Fruit fly (Drosophila melanogaster) whole organism, embryonic: ENCODE data around the gene wcy.

Experiments used
- ATbp ChIP-seq: fragments of 200-800 bp; sonication (Bioruptor generic); optimal IDR thresholded peaks from 2 replicates; lab custom pipeline; 2017; ENCODE audit warnings: missing biosample characterization, mild to moderate bottlenecking, missing genetic modification characterization, missing genetic modification reagents
- B-H2 ChIP-seq: fragments of 200-800 bp; sonication (Bioruptor generic); optimal IDR thresholded peaks from 2 replicates; lab custom pipeline; 2018; ENCODE audit warnings: missing biosample characterization, mild to moderate bottlenecking, missing genetic modification characterization
- C15 ChIP-seq: fragments of 200-800 bp; sonication (Bioruptor generic); IDR thresholded peaks from 3 replicates; pipeline ENCODE4 v1.3.6; 2022; ENCODE audit warnings: missing biosample characterization, missing genetic modification characterization
- CG11398 ChIP-seq: fragments of 200-800 bp; sonication (Bioruptor generic); optimal IDR thresholded peaks from 2 replicates; lab custom pipeline; 2016; ENCODE audit warnings: missing biosample characterization, missing genetic modification characterization
- CG11696 ChIP-seq: fragments of 200-800 bp; sonication (Bioruptor generic); IDR thresholded peaks from 2 replicates; pipeline ENCODE4 v1.3.6; 2022; ENCODE audit warnings: missing biosample characterization, missing genetic modification characterization
- CG15011 ChIP-seq: fragments of 200-800 bp; sonication (Bioruptor generic); optimal IDR thresholded peaks from 3 replicates; lab custom pipeline; 2018; ENCODE audit warnings: missing biosample characterization, mild to moderate bottlenecking, missing genetic modification characterization
- CG31224 ChIP-seq: fragments of 200-800 bp; sonication (Bioruptor generic); IDR thresholded peaks from 2 replicates; pipeline ENCODE4 v1.3.6; 2022; ENCODE audit warnings: missing biosample characterization, missing genetic modification characterization
- CG32767 ChIP-seq: fragments of 200-800 bp; sonication (Bioruptor generic); IDR thresholded peaks from 2 replicates; pipeline ENCODE4 v1.3.6; 2022; ENCODE audit warnings: missing biosample characterization, missing genetic modification characterization
- CG3838 ChIP-seq: fragments of 200-800 bp; sonication (Bioruptor generic); optimal IDR thresholded peaks from 3 replicates; lab custom pipeline; 2016; ENCODE audit warnings: missing biosample characterization, missing genetic modification characterization
- CG8924 ChIP-seq: fragments of 200-800 bp; optimal IDR thresholded peaks from 3 replicates; lab custom pipeline; 2019; ENCODE audit warnings: missing biosample characterization, mild to moderate bottlenecking, missing genetic modification characterization, moderate library complexity
- CG9727 ChIP-seq: fragments of 200-800 bp; sonication (Bioruptor generic); optimal IDR thresholded peaks from 3 replicates; lab custom pipeline; 2017; ENCODE audit warnings: missing biosample characterization, mild to moderate bottlenecking, missing genetic modification characterization
- CoRest ChIP-seq: fragments of 200-800 bp; sonication (Bioruptor generic); optimal IDR thresholded peaks from 3 replicates; lab custom pipeline; 2018; ENCODE audit warnings: missing biosample characterization, mild to moderate bottlenecking, missing genetic modification characterization, moderate library complexity
- Dfd ChIP-seq, 2 experiments: fragments of >200 bp; optimal IDR thresholded peaks; 2 replicates each; lab custom pipeline; 2017; ENCODE audit warnings: missing biosample characterization in 2 of 2, missing genetic modification characterization in 2 of 2
- Dip2 ChIP-seq: fragments of 200-800 bp; sonication (Bioruptor generic); IDR thresholded peaks from 2 replicates; pipeline ENCODE4 v1.3.6; 2022; ENCODE audit warnings: missing biosample characterization, missing genetic modification characterization
- Dref ChIP-seq: fragments of 200-800 bp; sonication (Bioruptor generic); IDR thresholded peaks from 2 replicates; pipeline ENCODE4 v1.3.6; 2022; ENCODE audit warnings: missing biosample characterization, missing genetic modification characterization
- E2f2 ChIP-seq: fragments of 200-800 bp; sonication (Bioruptor generic); IDR thresholded peaks from 2 replicates; pipeline ENCODE4 v1.3.6; 2022; ENCODE audit warnings: missing biosample characterization, missing genetic modification characterization
- Elba2 ChIP-seq: fragments of 200-800 bp; sonication (Bioruptor generic); optimal IDR thresholded peaks from 3 replicates; lab custom pipeline; 2016; ENCODE audit warnings: missing biosample characterization, missing genetic modification characterization
- Ets65A ChIP-seq: fragments of 200-800 bp; sonication (Bioruptor generic); peaks from one replicate; lab custom pipeline; 2016; ENCODE audit warnings: missing biosample characterization, missing genetic modification characterization
- GATAe ChIP-seq: fragments of 200-800 bp; sonication (Bioruptor generic); conservative IDR thresholded peaks from 2 replicates; pipeline ENCODE4 v1.3.6; 2022; ENCODE audit warnings: missing biosample characterization, missing genetic modification characterization
- H2.0 ChIP-seq: fragments of 200-800 bp; sonication (Bioruptor generic); IDR thresholded peaks from 2 replicates; pipeline ENCODE4 v1.3.6; 2022; ENCODE audit warnings: missing biosample characterization, missing genetic modification characterization
- HLH4C ChIP-seq: fragments of 200-800 bp; sonication (Bioruptor generic); IDR thresholded peaks from 3 replicates; pipeline ENCODE4 v1.3.6; 2022; ENCODE audit warnings: missing biosample characterization, missing genetic modification characterization; ENCODE audit not compliant: partially characterized antibody
- Hmx ChIP-seq: fragments of 200-800 bp; sonication (Bioruptor generic); optimal IDR thresholded peaks from 2 replicates; lab custom pipeline; 2016; ENCODE audit warnings: missing biosample characterization, missing genetic modification characterization
- Hr51 ChIP-seq, 2 experiments: fragments of 200-800 bp; sonication (Bioruptor generic); optimal IDR thresholded peaks; 2 replicates in 1 of 2; 3 replicates in 1 of 2; lab custom pipeline; 2016 to 2018; ENCODE audit warnings: missing biosample characterization in 2 of 2, missing genetic modification characterization in 2 of 2, mild to moderate bottlenecking in 1 of 2, moderate library complexity in 1 of 2
- Max ChIP-seq: fragments of 200-800 bp; sonication (Bioruptor generic); optimal IDR thresholded peaks from 2 replicates; lab custom pipeline; 2016; ENCODE audit warnings: missing biosample characterization, mild to moderate bottlenecking, missing genetic modification characterization
- NC2β ChIP-seq: fragments of 200-800 bp; sonication (Bioruptor generic); optimal IDR thresholded peaks from 2 replicates; lab custom pipeline; 2016; ENCODE audit warnings: missing biosample characterization, missing genetic modification characterization
- Opbp ChIP-seq: fragments of 200-800 bp; sonication (Bioruptor generic); IDR thresholded peaks from 3 replicates; pipeline ENCODE4 v1.3.6; 2022; ENCODE audit warnings: missing biosample characterization, missing genetic modification characterization; ENCODE audit not compliant: partially characterized antibody
- Sox100B ChIP-seq: fragments of 200-800 bp; sonication (Bioruptor generic); optimal IDR thresholded peaks from 3 replicates; lab custom pipeline; 2018; ENCODE audit warnings: missing biosample characterization, mild to moderate bottlenecking, missing genetic modification characterization
- Spps ChIP-seq: fragments of 200-800 bp; sonication (Bioruptor generic); optimal IDR thresholded peaks from 2 replicates; lab custom pipeline; 2018; ENCODE audit warnings: missing biosample characterization, mild to moderate bottlenecking, missing genetic modification characterization
- Taf1 ChIP-seq: fragments of 200-800 bp; sonication (Bioruptor generic); IDR thresholded peaks from 2 replicates; pipeline ENCODE4 v1.3.6; 2022; ENCODE audit warnings: missing biosample characterization, missing genetic modification characterization
- Tbp ChIP-seq: fragments of >200 bp; optimal IDR thresholded peaks from 2 replicates; lab custom pipeline; 2018; ENCODE audit warnings: missing biosample characterization, missing genetic modification characterization
- ab ChIP-seq: fragments of 200-800 bp; sonication (Bioruptor generic); optimal IDR thresholded peaks from 2 replicates; lab custom pipeline; 2016; ENCODE audit warnings: missing biosample characterization, missing genetic modification characterization
- al ChIP-seq: fragments of 200-800 bp; sonication (Bioruptor generic); IDR thresholded peaks from 2 replicates; pipeline ENCODE4 v1.3.6; 2022; ENCODE audit warnings: missing biosample characterization, missing genetic modification characterization
- ci ChIP-seq: fragments of 200-800 bp; sonication (Bioruptor generic); IDR thresholded peaks from 3 replicates; pipeline ENCODE4 v1.3.6; 2022; ENCODE audit warnings: missing biosample characterization, missing genetic modification characterization
- corto ChIP-seq: fragments of 200-800 bp; sonication (Bioruptor generic); optimal IDR thresholded peaks from 2 replicates; lab custom pipeline; 2016; ENCODE audit warnings: missing biosample characterization, mild to moderate bottlenecking, missing genetic modification characterization, moderate library complexity
- crp ChIP-seq, 2 experiments: fragments of 200-800 bp; sonication (Bioruptor generic); optimal IDR thresholded peaks; 2 replicates in 1 of 2; 3 replicates in 1 of 2; lab custom pipeline; 2017; ENCODE audit warnings: missing biosample characterization in 2 of 2, missing genetic modification characterization in 2 of 2, mild to moderate bottlenecking in 1 of 2, moderate library complexity in 1 of 2
- danr ChIP-seq: fragments of 200-800 bp; sonication (Bioruptor generic); IDR thresholded peaks from 2 replicates; pipeline ENCODE4 v1.3.6; 2022; ENCODE audit warnings: missing biosample characterization, missing genetic modification characterization
- emc ChIP-seq: fragments of 200-800 bp; sonication (Bioruptor generic); optimal IDR thresholded peaks from 2 replicates; lab custom pipeline; 2016; ENCODE audit warnings: missing biosample characterization, missing genetic modification characterization
- ems ChIP-seq: fragments of 200-800 bp; sonication (Bioruptor generic); optimal IDR thresholded peaks from 3 replicates; lab custom pipeline; 2016; ENCODE audit warnings: missing biosample characterization, missing genetic modification characterization
- fd96Cb ChIP-seq: fragments of 200-800 bp; sonication (Bioruptor generic); optimal IDR thresholded peaks from 2 replicates; lab custom pipeline; 2018; ENCODE audit warnings: missing biosample characterization, mild to moderate bottlenecking, missing genetic modification characterization, moderate library complexity
- jigr1 ChIP-seq: fragments of 200-800 bp; sonication (Bioruptor generic); IDR thresholded peaks from 3 replicates; pipeline ENCODE4 v1.3.6; 2022; ENCODE audit warnings: missing biosample characterization, missing genetic modification characterization
- knrl ChIP-seq: fragments of 200-800 bp; sonication (Bioruptor generic); IDR thresholded peaks from 3 replicates; pipeline ENCODE4 v1.3.6; 2022; ENCODE audit warnings: missing biosample characterization, missing genetic modification characterization; ENCODE audit not compliant: partially characterized antibody
- nmo ChIP-seq: fragments of 200-800 bp; sonication (Bioruptor generic); optimal IDR thresholded peaks from 2 replicates; lab custom pipeline; 2018; ENCODE audit warnings: missing biosample characterization, mild to moderate bottlenecking, missing genetic modification characterization, moderate library complexity
- onecut ChIP-seq: fragments of 200-800 bp; sonication (Bioruptor generic); IDR thresholded peaks from 2 replicates; pipeline ENCODE4 v1.3.6; 2022; ENCODE audit warnings: missing biosample characterization, missing genetic modification characterization
- pnt ChIP-seq: fragments of 200-800 bp; sonication (Bioruptor generic); optimal IDR thresholded peaks from 3 replicates; lab custom pipeline; 2016; ENCODE audit warnings: missing biosample characterization, missing genetic modification characterization
- pzg ChIP-seq: fragments of 200-800 bp; sonication (Bioruptor generic); optimal IDR thresholded peaks from 3 replicates; lab custom pipeline; 2018; ENCODE audit warnings: missing biosample characterization, mild to moderate bottlenecking, missing genetic modification characterization, moderate library complexity
- salm ChIP-seq: fragments of 200-800 bp; sonication (Bioruptor generic); optimal IDR thresholded peaks from 2 replicates; lab custom pipeline; 2018; ENCODE audit warnings: missing biosample characterization, mild to moderate bottlenecking, missing genetic modification characterization
- slp2 ChIP-seq: fragments of 200-800 bp; sonication (Bioruptor generic); optimal IDR thresholded peaks from 2 replicates; lab custom pipeline; 2016; ENCODE audit warnings: missing biosample characterization, missing genetic modification characterization
- sug ChIP-seq: fragments of 200-800 bp; optimal IDR thresholded peaks from 2 replicates; lab custom pipeline; 2019; ENCODE audit warnings: missing biosample characterization, mild to moderate bottlenecking, missing genetic modification characterization, moderate library complexity
- tin ChIP-seq: fragments of 200-800 bp; sonication (Bioruptor generic); optimal IDR thresholded peaks from 3 replicates; lab custom pipeline; 2016; ENCODE audit warnings: missing biosample characterization, missing genetic modification characterization

The wcy gene

DNA sequence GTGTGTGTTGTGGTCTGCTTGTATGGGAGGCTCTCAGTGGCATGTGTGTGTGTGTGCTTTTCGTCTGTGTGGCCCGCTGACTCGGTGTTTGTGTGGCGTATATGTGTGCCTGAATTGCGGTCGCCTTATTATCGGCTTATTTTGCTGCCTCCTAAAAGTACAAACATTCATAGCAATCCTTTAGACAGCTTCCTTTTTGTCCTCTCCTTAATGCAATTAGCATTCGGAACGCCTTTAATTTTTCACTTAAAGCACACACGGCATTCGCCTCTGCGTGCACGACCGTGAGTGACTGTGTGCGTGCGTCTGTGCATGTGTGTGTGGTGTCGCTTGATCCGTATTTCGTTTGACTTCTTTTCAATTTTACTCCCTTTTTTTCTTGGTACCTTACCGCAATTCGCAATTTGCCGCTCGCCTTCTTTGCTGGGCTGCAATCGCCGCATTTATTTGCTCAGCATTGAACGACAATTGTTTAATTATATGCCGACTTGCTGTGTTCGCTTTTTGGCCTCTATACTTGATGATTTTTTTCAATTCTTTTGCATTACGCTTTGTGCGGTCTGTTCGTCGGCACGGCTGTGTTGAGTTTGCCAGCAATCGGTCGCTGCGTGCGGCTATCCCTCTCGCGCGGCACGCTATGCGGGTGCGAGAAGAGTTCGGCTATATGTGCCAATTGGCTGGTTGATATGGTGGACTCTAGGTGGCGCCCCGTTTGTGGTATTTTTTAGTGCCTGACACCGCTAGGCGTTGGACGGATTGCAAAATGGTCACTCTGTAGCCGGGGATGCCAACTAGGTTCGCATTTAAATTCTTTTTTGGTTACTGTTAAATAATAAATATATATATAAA lies at the start of gene wcy (continued):
- TF ChIP-seq C15 (GFP tag; lab: Robert Waterston, UW) (no peak), jigr1 (GFP tag; lab: Robert Waterston, UW) (peak; percentile 17; the same call in 1 of the 3 replicates), al (GFP tag; lab: Robert Waterston, UW) (no peak), sug (tag; lab: Kevin White, UChicago) (no peak), NC2β (GFP tag; lab: Kevin White, UChicago) (peak; percentile 44), CG9727 (GFP tag; lab: Kevin White, UChicago) (no peak), Hmx (GFP tag; lab: Kevin White, UChicago) (no peak), knrl (peak; percentile 46; the same call in 2 of the 3 replicates), nmo (GFP tag; lab: Kevin White, UChicago) (peak; percentile 57), H2.0 (GFP tag; lab: Robert Waterston, UW) (0 out of 2 replicates have a peak, but pooled peaks have one; percentile 10), salm (tag; lab: Kevin White, UChicago) (no peak), danr (GFP tag; lab: Robert Waterston, UW) (no peak), CG11696 (GFP tag; lab: Robert Waterston, UW) (no peak), corto (GFP tag; lab: Kevin White, UChicago) (no peak), crp (GFP tag; optimal IDR thresholded peaks at IDR 0.05; lab: Kevin White, UChicago) (peak in 1 of 2 experiments; percentile 32), Dfd (GFP tag; optimal IDR thresholded peaks at IDR 0.05; lab: Kevin White, UChicago) (no peak), ci (no peak; the same call in 1 of the 3 replicates), Sox100B (no peak), CG8924 (no peak), emc (no peak), CG15011 (GFP tag; lab: Kevin White, UChicago) (no peak), GATAe (GFP tag; lab: Robert Waterston, UW) (no peak), slp2 (GFP tag; lab: Kevin White, UChicago) (no peak), Tbp (peak; percentile 8), ems (GFP tag; lab: Kevin White, UChicago) (peak; percentile 14), CG3838 (GFP tag; lab: Kevin White, UChicago) (no peak), CG32767 (GFP tag; lab: Robert Waterston, UW) (no peak), Dip2 (GFP tag; lab: Robert Waterston, UW) (no peak), ab (GFP tag; lab: Kevin White, UChicago) (no peak), Hr51 (GFP tag; optimal IDR thresholded peaks at IDR 0.05; lab: Kevin White, UChicago) (no peak), Taf1 (GFP tag; lab: Robert Waterston, UW) (no peak), CG31224 (no peak), pnt (GFP tag; lab: Kevin White, UChicago) (no peak), B-H2 (no peak), Ets65A (GFP tag; lab: Kevin White, UChicago) (peak; percentile 92), Dref (no peak; the same call in 1 of the 2 replicates), HLH4C (GFP tag; lab: Robert Waterston, UW) (0 out of 3 replicates have a peak, but pooled peaks have one; percentile 27), Spps (tag; lab: Kevin White, UChicago) (no peak), ATbp (GFP tag; lab: Kevin White, UChicago) (no peak), Opbp (GFP tag; lab: Robert Waterston, UW) (peak; percentile 47; the same call in 2 of the 3 replicates), Max (GFP tag; lab: Kevin White, UChicago) (no peak), fd96Cb (tag; lab: Kevin White, UChicago) (no peak), Elba2 (GFP tag; lab: Kevin White, UChicago) (peak; percentile 73), tin (GFP tag; lab: Kevin White, UChicago) (no peak), CoRest (peak; percentile 21), pzg (GFP tag; lab: Kevin White, UChicago) (peak; percentile 94), CG11398 (no peak), onecut (GFP tag; lab: Robert Waterston, UW) (peak; percentile 25; the same call in 1 of the 2 replicates), E2f2 (GFP tag; lab: Robert Waterston, UW) (peak; percentile 50)
